Fruit fly (Drosophila melanogaster) whole organism, wandering third instar larva: ENCODE measurements around the gene CG6204.

Experiments used
- Jra ChIP-seq: sonication (Bioruptor generic); optimal IDR thresholded peaks from 2 replicates; lab custom pipeline; 2016; ENCODE audit warnings: missing biosample characterization, missing genetic modification characterization
- psq ChIP-seq: fragments of 200-800 bp; sonication (Bioruptor generic); optimal IDR thresholded peaks from 3 replicates; lab custom pipeline; 2017; ENCODE audit warnings: missing biosample characterization, mild to moderate bottlenecking, missing genetic modification characterization, moderate library complexity

- TF ChIP-seq psq (GFP tag; lab: Kevin White, UChicago) = no peak
- no peak for TF ChIP-seq Jra
Observed at dm6 chr3R:24150103-24150502, 43.5 kb upstream of the CG6204 start, which contains the start of gene p38c.
